Fruit fly (Drosophila melanogaster) Kc167 (cell line): ENCODE results near the gene Ptp69D.

Experiments used
- Myc ChIP-seq: fragments of >200 bp; optimal IDR thresholded peaks from 2 replicates; lab custom pipeline; 2017; ENCODE audit warnings: missing external identifiers
- Sin3A ChIP-seq: fragments of >200 bp; optimal IDR thresholded peaks from 2 replicates; lab custom pipeline; 2018; ENCODE audit warnings: missing external identifiers
- h ChIP-seq: fragments of >200 bp; optimal IDR thresholded peaks from 3 replicates; lab custom pipeline; 2018; ENCODE audit warnings: missing external identifiers
- insv ChIP-seq: fragments of >200 bp; optimal IDR thresholded peaks from 3 replicates; lab custom pipeline; 2018; ENCODE audit warnings: missing external identifiers
- psq ChIP-seq: fragments of >200 bp; optimal IDR thresholded peaks from 2 replicates; lab custom pipeline; 2017; ENCODE audit warnings: missing external identifiers
- ttk ChIP-seq: sonication (Bioruptor generic); optimal IDR thresholded peaks from 2 replicates; lab custom pipeline; 2017; ENCODE audit warnings: missing external identifiers

Gene Ptp69D

DNA sequence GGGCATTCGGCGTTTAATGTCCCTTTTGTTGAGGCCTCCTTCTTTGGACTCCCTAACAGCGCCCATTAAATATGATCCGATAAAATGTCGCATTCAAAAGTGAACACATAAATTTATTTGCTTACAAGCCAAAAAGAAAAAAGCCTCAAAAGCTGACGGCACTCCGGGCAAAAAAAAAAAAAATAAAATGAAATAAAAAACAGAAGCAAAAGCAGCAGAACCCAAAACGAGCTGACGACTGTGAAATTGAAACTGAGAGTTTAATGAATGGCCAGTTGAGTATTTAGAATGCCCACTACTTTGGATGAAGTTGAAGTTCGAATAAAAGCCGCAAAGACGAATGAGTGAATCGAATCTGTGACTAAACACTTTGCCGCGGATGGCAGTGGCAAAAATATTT, 36.5 kb upstream of the Ptp69D start:
- no peak for TF ChIP-seq Sin3A (lab: Kevin White, UChicago)
- TF ChIP-seq psq (lab: Kevin White, UChicago) = no peak
- no peak for TF ChIP-seq ttk (lab: Kevin White, UChicago)
- TF ChIP-seq h (lab: Kevin White, UChicago) = no peak
- TF ChIP-seq Myc = no peak
- TF ChIP-seq insv (lab: Kevin White, UChicago) = no peak

DNA sequence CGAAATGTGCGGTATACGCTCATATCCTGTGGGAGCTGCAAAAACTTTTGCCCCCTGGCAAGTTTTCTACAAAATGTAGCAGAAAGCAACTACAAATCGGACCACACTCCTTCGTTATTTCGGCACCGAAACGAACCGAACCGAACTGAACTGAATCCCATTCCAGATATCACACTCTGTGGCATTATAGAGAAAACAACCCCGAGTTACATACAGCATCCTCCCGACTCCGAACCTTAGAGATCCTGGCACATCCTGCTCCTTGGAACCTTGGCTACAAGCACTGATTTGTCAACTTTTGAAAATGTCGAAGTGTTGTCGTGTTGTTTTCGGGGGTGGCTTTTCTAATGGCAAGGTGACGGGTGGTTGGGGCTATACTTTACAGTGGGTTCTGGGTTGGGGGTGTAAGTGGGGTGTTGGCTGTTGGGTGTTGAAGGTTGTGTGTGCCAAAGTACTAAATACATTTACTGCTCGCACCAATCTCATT, 34.2 kb upstream of the Ptp69D start:
- TF ChIP-seq h (lab: Kevin White, UChicago) (no peak), Myc (no peak), ttk (lab: Kevin White, UChicago) (no peak), Sin3A (lab: Kevin White, UChicago) (no peak), psq (lab: Kevin White, UChicago) (no peak), insv (lab: Kevin White, UChicago) (no peak)

DNA sequence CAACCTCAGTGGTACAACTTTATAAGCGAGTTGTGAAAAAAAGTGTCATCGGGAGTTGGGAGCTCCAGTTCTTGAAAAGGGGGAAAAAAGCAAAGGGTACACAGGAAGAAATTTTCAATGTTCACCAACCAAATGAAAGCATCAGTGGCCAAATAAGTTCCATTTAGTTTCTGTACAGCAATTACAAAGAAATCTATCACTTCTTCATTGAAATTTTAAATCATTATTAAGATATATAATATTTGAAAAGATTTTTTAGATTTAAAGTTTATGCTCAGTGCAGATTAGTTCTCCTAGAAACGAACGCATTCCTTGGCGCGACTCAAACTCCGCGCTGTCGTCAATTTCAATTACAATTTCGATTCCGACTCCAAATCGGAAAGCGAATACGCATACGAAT, 33.4 kb upstream of the Ptp69D start:
- TF ChIP-seq insv (lab: Kevin White, UChicago) (no peak), ttk (lab: Kevin White, UChicago) (no peak), h (lab: Kevin White, UChicago) (no peak), Myc (no peak), Sin3A (lab: Kevin White, UChicago) (no peak), psq (lab: Kevin White, UChicago) (no peak)

DNA sequence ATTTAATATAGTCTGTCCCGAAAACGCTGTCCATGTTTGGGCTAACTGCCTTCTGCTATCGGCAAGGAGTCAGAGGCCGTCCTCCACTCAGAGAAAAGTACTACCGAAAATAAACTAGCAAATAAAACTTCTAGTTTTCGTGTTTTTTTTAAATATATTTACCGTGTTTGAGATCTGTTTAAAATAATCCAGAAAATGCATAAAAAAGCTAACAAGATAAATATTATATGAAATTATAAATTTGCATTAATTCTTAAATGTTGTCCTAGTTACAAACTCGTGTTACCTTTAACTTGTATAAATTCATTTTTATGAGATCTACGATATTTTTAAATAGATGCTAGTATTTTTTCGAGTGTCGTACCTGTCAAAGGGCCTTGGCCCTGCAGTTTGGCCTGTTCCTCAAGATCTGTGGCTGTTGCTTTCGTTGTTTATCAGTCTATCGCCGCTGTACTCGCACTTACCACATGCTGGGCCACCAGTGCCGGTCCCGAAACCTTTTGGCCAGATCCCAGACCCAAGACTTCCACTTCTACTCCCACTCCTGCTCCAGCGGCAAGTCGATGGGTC, 31.2 kb upstream of the Ptp69D start:
- TF ChIP-seq h (lab: Kevin White, UChicago) (no peak), ttk (lab: Kevin White, UChicago) (no peak), Myc (no peak), insv (lab: Kevin White, UChicago) (no peak), psq (lab: Kevin White, UChicago) (no peak), Sin3A (lab: Kevin White, UChicago) (no peak)

DNA sequence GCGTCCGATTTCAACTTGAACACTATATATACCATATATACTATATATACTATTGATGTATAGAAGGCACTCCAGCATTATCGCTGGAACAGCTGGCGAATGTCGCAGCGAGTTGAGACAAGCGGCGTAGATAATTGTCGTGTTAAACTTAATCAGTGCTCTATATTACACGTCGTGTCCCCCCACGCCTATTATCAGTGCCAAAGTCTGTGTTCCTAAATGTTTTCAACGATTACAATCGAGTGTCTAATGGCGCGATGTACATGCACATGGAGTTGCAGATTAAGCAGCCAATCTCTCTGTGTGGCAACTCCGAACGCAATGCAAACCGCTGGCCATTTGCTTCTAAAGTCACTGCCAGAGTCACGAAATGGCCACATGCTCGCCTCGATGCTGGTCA, 30.4 kb upstream of the Ptp69D start:
- TF ChIP-seq h (lab: Kevin White, UChicago) = no peak
- TF ChIP-seq Myc = no peak
- no peak for TF ChIP-seq ttk (lab: Kevin White, UChicago)
- TF ChIP-seq Sin3A (lab: Kevin White, UChicago) = no peak
- TF ChIP-seq psq (lab: Kevin White, UChicago) = no peak
- TF ChIP-seq insv (lab: Kevin White, UChicago) = no peak

DNA sequence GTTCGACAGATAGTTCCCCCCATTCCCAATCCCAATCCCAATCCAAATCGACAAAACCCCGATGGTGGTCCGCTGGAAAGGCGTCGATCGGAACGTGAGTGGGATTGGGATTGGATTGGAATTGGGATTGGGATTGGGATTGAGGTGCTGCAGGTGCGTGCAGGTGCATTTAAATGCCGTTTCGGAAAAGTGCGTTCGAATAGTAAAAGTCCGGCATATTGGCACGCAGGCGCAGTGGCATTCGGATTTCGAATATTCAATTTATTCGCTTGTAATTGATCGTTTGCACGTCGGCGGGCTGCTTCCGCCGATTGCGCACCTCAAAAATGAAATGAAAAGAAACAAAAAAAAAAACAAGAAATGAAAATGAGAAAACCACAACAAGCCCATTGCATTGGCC, 29.4 kb upstream of the Ptp69D start:
- TF ChIP-seq h (lab: Kevin White, UChicago) = no peak
- no peak for TF ChIP-seq ttk (lab: Kevin White, UChicago)
- no peak for TF ChIP-seq psq (lab: Kevin White, UChicago)
- no peak for TF ChIP-seq Myc
- TF ChIP-seq Sin3A (lab: Kevin White, UChicago) = no peak
- TF ChIP-seq insv (lab: Kevin White, UChicago) = no peak

DNA sequence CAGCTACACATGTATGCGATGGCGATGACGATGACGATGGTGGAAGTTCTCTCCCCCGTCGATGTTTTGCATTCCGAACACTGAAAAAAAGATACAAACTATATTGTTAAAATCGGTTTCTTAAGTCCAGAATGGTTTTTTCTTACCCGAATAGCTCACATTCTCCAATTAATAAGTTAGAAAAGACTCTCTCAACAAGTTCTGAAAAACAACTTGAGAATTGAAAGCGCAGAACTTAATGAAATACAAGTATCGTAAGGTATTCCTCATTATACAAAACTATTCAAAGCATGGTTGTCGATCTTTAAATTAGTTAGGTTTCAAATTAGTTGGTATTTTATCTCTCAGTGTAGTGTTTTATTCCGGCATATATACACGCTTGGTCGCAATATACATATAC, 28.3 kb upstream of the Ptp69D start:
- TF ChIP-seq Myc (no peak), insv (lab: Kevin White, UChicago) (no peak), ttk (lab: Kevin White, UChicago) (no peak), Sin3A (lab: Kevin White, UChicago) (no peak), psq (lab: Kevin White, UChicago) (no peak)

DNA sequence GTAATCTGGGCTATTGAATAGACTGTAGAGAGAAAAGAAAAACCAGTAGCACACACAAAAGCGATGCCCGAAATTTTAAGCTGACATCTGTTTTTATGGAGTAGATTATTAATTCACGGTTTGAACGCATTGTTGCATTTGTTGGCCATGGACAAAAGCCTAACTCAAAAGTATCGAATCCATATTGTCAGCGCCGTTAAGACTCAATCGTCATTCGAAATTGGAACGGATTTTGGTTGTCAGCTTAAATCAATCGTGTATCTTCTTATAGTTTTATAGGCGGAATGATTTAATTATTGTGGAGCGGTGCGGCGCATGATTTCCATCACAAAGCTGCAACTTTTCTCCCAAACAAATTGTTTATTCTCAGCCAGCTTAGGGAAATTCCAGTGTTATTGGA, 23.3 kb upstream of the Ptp69D start:
- TF ChIP-seq Myc = no peak
- TF ChIP-seq ttk (lab: Kevin White, UChicago) = no peak
- TF ChIP-seq insv (lab: Kevin White, UChicago) = no peak
- no peak for TF ChIP-seq Sin3A (lab: Kevin White, UChicago)
- TF ChIP-seq psq (lab: Kevin White, UChicago) = no peak
- no peak for TF ChIP-seq h (lab: Kevin White, UChicago)

DNA sequence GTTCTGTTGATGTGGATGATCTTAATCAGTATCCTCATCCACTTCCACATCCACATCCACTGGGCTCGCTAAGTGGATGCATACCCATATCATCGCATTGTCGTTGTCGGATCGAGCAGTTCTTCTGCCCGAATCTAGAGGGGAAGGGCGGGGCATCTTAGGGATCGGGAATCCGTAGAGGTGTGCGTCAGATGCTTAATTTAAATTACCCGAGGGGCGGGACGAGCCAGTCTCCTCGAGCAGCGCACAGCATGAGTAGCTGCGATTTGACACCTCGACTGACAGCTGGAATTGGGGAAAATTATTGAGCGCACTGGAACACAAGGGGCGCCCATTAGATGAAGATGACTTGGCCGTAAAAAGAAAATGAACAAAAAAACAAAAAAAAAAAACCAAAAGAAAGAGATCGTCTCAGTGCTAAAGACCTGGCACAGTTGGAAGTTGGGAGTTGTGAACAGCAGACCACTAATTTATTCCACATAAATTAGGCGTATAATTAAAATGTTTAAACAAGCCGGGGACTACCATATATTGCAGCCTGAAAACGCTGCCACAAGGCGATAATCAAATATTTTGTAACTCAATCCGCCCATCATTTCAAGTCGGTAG, 20.1 kb upstream of the Ptp69D start:
- TF ChIP-seq Sin3A (lab: Kevin White, UChicago) = no peak
- TF ChIP-seq psq (lab: Kevin White, UChicago) = no peak
- no peak for TF ChIP-seq Myc
- no peak for TF ChIP-seq h (lab: Kevin White, UChicago)
- TF ChIP-seq insv (lab: Kevin White, UChicago) = no peak
- no peak for TF ChIP-seq ttk (lab: Kevin White, UChicago)

DNA sequence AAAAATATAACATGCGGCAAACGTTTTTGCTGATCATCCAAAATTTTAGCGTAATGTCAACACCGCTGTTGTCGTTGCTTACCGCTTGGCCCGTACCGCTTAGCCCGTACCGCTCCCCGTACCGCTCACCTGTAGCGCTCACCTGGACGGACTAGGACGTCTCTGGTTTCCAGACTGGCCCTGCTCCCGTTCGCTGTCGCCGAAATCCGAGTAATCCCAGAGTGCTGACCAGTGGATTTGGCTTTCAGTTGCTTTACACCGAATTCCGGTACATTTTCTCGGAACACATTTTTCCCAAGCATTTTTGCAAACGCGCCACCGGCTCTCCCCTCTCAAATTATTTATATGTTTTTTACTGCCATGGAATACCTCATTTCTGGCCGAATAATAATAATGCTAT, 18.1 kb upstream of the Ptp69D start:
- TF ChIP-seq Sin3A (lab: Kevin White, UChicago) (no peak), ttk (lab: Kevin White, UChicago) (no peak), Myc (no peak), insv (lab: Kevin White, UChicago) (no peak), h (lab: Kevin White, UChicago) (no peak), psq (lab: Kevin White, UChicago) (no peak)

DNA sequence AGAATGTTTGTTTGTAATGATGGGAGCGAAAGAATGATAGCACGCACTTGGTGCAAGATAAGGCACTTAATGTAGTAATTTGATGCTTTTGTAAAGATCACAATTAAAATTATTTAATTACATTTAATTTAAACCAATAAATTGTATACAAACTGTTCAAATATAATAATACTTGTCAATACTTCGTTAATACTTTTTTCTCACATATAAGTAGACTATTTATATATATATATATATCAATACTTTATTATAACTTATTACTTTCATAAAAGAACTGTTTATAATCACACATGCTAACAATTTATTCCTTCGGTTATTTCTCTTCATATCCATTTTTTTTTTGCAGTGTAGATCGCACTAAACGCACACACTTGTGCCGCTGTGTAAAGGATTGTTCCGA, 17.1 kb upstream of the Ptp69D start:
- TF ChIP-seq Sin3A (lab: Kevin White, UChicago) = no peak
- TF ChIP-seq Myc = no peak
- TF ChIP-seq ttk (lab: Kevin White, UChicago) = no peak
- no peak for TF ChIP-seq insv (lab: Kevin White, UChicago)
- TF ChIP-seq psq (lab: Kevin White, UChicago) = no peak
- TF ChIP-seq h (lab: Kevin White, UChicago) = no peak

DNA sequence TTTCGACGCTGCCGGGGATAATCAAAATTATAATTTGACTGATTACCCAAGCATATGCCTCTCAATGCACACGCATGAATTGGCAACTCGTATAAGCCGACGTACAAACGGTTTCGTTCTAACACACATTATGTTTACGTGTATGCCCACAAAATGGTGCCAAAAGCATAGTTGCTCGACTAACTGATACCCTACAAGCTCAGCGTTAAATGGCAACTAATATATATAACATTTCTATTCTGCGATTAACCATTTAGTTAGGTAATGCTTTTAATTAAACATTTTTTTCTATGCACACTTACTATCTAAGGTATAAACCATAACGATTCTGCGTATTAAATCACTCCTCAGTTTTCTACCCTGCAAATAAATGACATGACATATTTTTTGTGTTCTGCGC, 14.0 kb upstream of the Ptp69D start:
- TF ChIP-seq Myc (no peak), psq (lab: Kevin White, UChicago) (no peak), insv (lab: Kevin White, UChicago) (no peak), Sin3A (lab: Kevin White, UChicago) (no peak), ttk (lab: Kevin White, UChicago) (no peak)
